Fruit fly (Drosophila melanogaster) whole organism, embryonic: ENCODE measurements around the gene CG7912.

Experiments used
- Abd-B ChIP-seq: fragments of 200-800 bp; sonication (Bioruptor generic); optimal IDR thresholded peaks from 2 replicates; lab custom pipeline; 2018; ENCODE audit warnings: missing biosample characterization, mild to moderate bottlenecking, missing genetic modification characterization, moderate library complexity
- CG10147 ChIP-seq: fragments of 200-800 bp; sonication (Bioruptor generic); optimal IDR thresholded peaks from 2 replicates; lab custom pipeline; 2019; ENCODE audit warnings: missing biosample characterization, mild to moderate bottlenecking, missing genetic modification characterization, moderate library complexity
- CG10274 ChIP-seq: fragments of 200-800 bp; sonication (Bioruptor generic); optimal IDR thresholded peaks from 3 replicates; lab custom pipeline; 2017; ENCODE audit warnings: missing biosample characterization, mild to moderate bottlenecking, missing genetic modification characterization
- CG10321 ChIP-seq: fragments of 200-800 bp; sonication (Bioruptor generic); IDR thresholded peaks from 2 replicates; pipeline ENCODE4 v1.3.6; 2022; ENCODE audit warnings: missing biosample characterization, missing genetic modification characterization
- CG11247 ChIP-seq: fragments of 200-800 bp; sonication (Bioruptor generic); IDR thresholded peaks from 2 replicates; pipeline ENCODE4 v1.3.6; 2022; ENCODE audit warnings: missing biosample characterization, missing genetic modification characterization
- CG12942 ChIP-seq: fragments of 200-800 bp; sonication (Bioruptor generic); optimal IDR thresholded peaks from 3 replicates; lab custom pipeline; 2016; ENCODE audit warnings: missing biosample characterization, missing genetic modification characterization
- CG13296 ChIP-seq: fragments of 200-800 bp; sonication (Bioruptor generic); optimal IDR thresholded peaks from 3 replicates; lab custom pipeline; 2018; ENCODE audit warnings: missing biosample characterization, mild to moderate bottlenecking, missing genetic modification characterization
- CG15073 ChIP-seq: fragments of 200-800 bp; sonication (Bioruptor generic); optimal IDR thresholded peaks from 2 replicates; lab custom pipeline; 2016; ENCODE audit warnings: missing biosample characterization, missing genetic modification characterization
- CG15514 ChIP-seq: fragments of 200-800 bp; sonication (Bioruptor generic); optimal IDR thresholded peaks from 3 replicates; lab custom pipeline; 2017; ENCODE audit warnings: missing biosample characterization, missing genetic modification characterization, mild to moderate bottlenecking, moderate library complexity, missing genetic modification reagents
- CG1832 ChIP-seq: fragments of 200-800 bp; sonication (Bioruptor generic); optimal IDR thresholded peaks from 2 replicates; lab custom pipeline; 2017; ENCODE audit warnings: missing biosample characterization, mild to moderate bottlenecking, missing genetic modification characterization, inconsistent platforms
- CG18599 ChIP-seq: fragments of 200-800 bp; sonication (Bioruptor generic); optimal IDR thresholded peaks from 3 replicates; lab custom pipeline; 2017; ENCODE audit warnings: missing biosample characterization, missing genetic modification characterization, mild to moderate bottlenecking, moderate library complexity, missing genetic modification reagents
- CG31365 ChIP-seq: fragments of 200-800 bp; sonication (Bioruptor generic); optimal IDR thresholded peaks from 2 replicates; lab custom pipeline; 2018; ENCODE audit warnings: missing biosample characterization, mild to moderate bottlenecking, missing genetic modification characterization
- CG33557 ChIP-seq: fragments of 200-800 bp; sonication (Bioruptor generic); optimal IDR thresholded peaks from 2 replicates; lab custom pipeline; 2019; ENCODE audit warnings: missing biosample characterization, mild to moderate bottlenecking, missing genetic modification characterization, moderate library complexity
- CG8359 ChIP-seq: fragments of 200-800 bp; sonication (Bioruptor generic); optimal IDR thresholded peaks from 2 replicates; lab custom pipeline; 2017; ENCODE audit warnings: missing biosample characterization, mild to moderate bottlenecking, missing genetic modification characterization, borderline replicate concordance
- CG9727 ChIP-seq: fragments of 200-800 bp; sonication (Bioruptor generic); optimal IDR thresholded peaks from 3 replicates; lab custom pipeline; 2017; ENCODE audit warnings: missing biosample characterization, mild to moderate bottlenecking, missing genetic modification characterization
- CoRest ChIP-seq: fragments of 200-800 bp; sonication (Bioruptor generic); optimal IDR thresholded peaks from 3 replicates; lab custom pipeline; 2018; ENCODE audit warnings: missing biosample characterization, mild to moderate bottlenecking, missing genetic modification characterization, moderate library complexity
- Dip2 ChIP-seq: fragments of 200-800 bp; sonication (Bioruptor generic); IDR thresholded peaks from 2 replicates; pipeline ENCODE4 v1.3.6; 2022; ENCODE audit warnings: missing biosample characterization, missing genetic modification characterization
- Ets97D ChIP-seq: fragments of 200-800 bp; sonication (Bioruptor generic); optimal IDR thresholded peaks from 3 replicates; lab custom pipeline; 2016; ENCODE audit warnings: missing biosample characterization, missing genetic modification characterization
- Fer2 ChIP-seq: fragments of 200-800 bp; sonication (Bioruptor generic); optimal IDR thresholded peaks from 2 replicates; lab custom pipeline; 2018; ENCODE audit warnings: missing biosample characterization, mild to moderate bottlenecking, missing genetic modification characterization, moderate library complexity
- Gug ChIP-seq: fragments of 200-800 bp; sonication (Bioruptor generic); IDR thresholded peaks from 4 replicates; pipeline ENCODE4 v1.3.6; 2022; ENCODE audit warnings: missing biosample characterization, missing genetic modification characterization
- H15 ChIP-seq: fragments of 200-800 bp; sonication (Bioruptor generic); IDR thresholded peaks from 3 replicates; pipeline ENCODE4 v1.3.6; 2022; ENCODE audit warnings: missing biosample characterization, missing genetic modification characterization
- HmgD ChIP-seq: fragments of 200-800 bp; sonication (Bioruptor generic); optimal IDR thresholded peaks from 3 replicates; lab custom pipeline; 2016; ENCODE audit warnings: missing biosample characterization, missing genetic modification characterization
- HmgZ ChIP-seq: fragments of 200-800 bp; sonication (Bioruptor generic); optimal IDR thresholded peaks from 2 replicates; lab custom pipeline; 2018; ENCODE audit warnings: missing biosample characterization, mild to moderate bottlenecking, missing genetic modification characterization
- Hr39 ChIP-seq: fragments of >200 bp; optimal IDR thresholded peaks from 2 replicates; lab custom pipeline; 2017
- Hr51 ChIP-seq, 2 experiments: fragments of 200-800 bp; sonication (Bioruptor generic); optimal IDR thresholded peaks; 2 replicates in 1 of 2; 3 replicates in 1 of 2; lab custom pipeline; 2016 to 2018; ENCODE audit warnings: missing biosample characterization in 2 of 2, missing genetic modification characterization in 2 of 2, mild to moderate bottlenecking in 1 of 2, moderate library complexity in 1 of 2
- Lim3 ChIP-seq: fragments of 200-800 bp; sonication (Bioruptor generic); IDR thresholded peaks from 2 replicates; pipeline ENCODE4 v1.3.6; 2022; ENCODE audit warnings: missing biosample characterization, missing genetic modification characterization
- MESR4 ChIP-seq: fragments of 200-800 bp; sonication (Bioruptor generic); optimal IDR thresholded peaks from 2 replicates; lab custom pipeline; 2018; ENCODE audit warnings: missing biosample characterization, mild to moderate bottlenecking, missing genetic modification characterization, moderate library complexity
- NC2β ChIP-seq: fragments of 200-800 bp; sonication (Bioruptor generic); optimal IDR thresholded peaks from 2 replicates; lab custom pipeline; 2016; ENCODE audit warnings: missing biosample characterization, missing genetic modification characterization
- Opbp ChIP-seq: fragments of 200-800 bp; sonication (Bioruptor generic); IDR thresholded peaks from 3 replicates; pipeline ENCODE4 v1.3.6; 2022; ENCODE audit warnings: missing biosample characterization, missing genetic modification characterization; ENCODE audit not compliant: partially characterized antibody
- Side ChIP-seq: fragments of 200-800 bp; sonication (Bioruptor generic); optimal IDR thresholded peaks from 2 replicates; lab custom pipeline; 2016; ENCODE audit warnings: missing biosample characterization, missing genetic modification characterization
- TFAM ChIP-seq: fragments of 200-800 bp; sonication (Bioruptor generic); optimal IDR thresholded peaks from 2 replicates; lab custom pipeline; 2017; ENCODE audit warnings: missing biosample characterization, missing genetic modification characterization, inconsistent platforms
- crc ChIP-seq: fragments of 200-800 bp; sonication (Bioruptor generic); optimal IDR thresholded peaks from 2 replicates; lab custom pipeline; 2016; ENCODE audit warnings: missing biosample characterization, missing genetic modification characterization
- dysf ChIP-seq: fragments of 200-800 bp; sonication (Bioruptor generic); IDR thresholded peaks from 3 replicates; pipeline ENCODE4 v1.3.6; 2022; ENCODE audit warnings: missing biosample characterization, missing genetic modification characterization
- ftz-f1 ChIP-seq: fragments of 200-800 bp; sonication (Bioruptor generic); optimal IDR thresholded peaks from 2 replicates; lab custom pipeline; 2016; ENCODE audit warnings: missing biosample characterization, missing genetic modification characterization
- fu2 ChIP-seq: fragments of 200-800 bp; sonication (Bioruptor generic); optimal IDR thresholded peaks from 2 replicates; lab custom pipeline; 2016; ENCODE audit warnings: missing biosample characterization, missing genetic modification characterization
- gem ChIP-seq: fragments of 200-800 bp; sonication (Bioruptor generic); optimal IDR thresholded peaks from 2 replicates; lab custom pipeline; 2019; ENCODE audit warnings: missing biosample characterization, mild to moderate bottlenecking, missing genetic modification characterization, moderate library complexity
- jing ChIP-seq: fragments of 200-800 bp; sonication (Bioruptor generic); optimal IDR thresholded peaks from 2 replicates; lab custom pipeline; 2018; ENCODE audit warnings: missing biosample characterization, mild to moderate bottlenecking, missing genetic modification characterization
- nerfin-2 ChIP-seq: fragments of 200-800 bp; sonication (Bioruptor generic); IDR thresholded peaks from 2 replicates; pipeline ENCODE4 v1.3.6; 2022; ENCODE audit warnings: missing biosample characterization, missing genetic modification characterization; ENCODE audit not compliant: partially characterized antibody
- pan ChIP-seq, 4 experiments: fragments of >200 bp in 3 of 4; fragments of 200-800 bp in 1 of 4; sonication (Bioruptor generic) in 1 of 4; optimal IDR thresholded peaks in 3 of 4; IDR thresholded peaks in 1 of 4; 2 replicates each; pipeline versions ENCODE4 v1.3.6 to Lab custom; 2017 to 2022; ENCODE audit warnings: missing biosample characterization in 2 of 4, missing genetic modification characterization in 2 of 4, mixed read lengths in 1 of 4
- pfk ChIP-seq: fragments of 200-800 bp; sonication (Bioruptor generic); optimal IDR thresholded peaks from 2 replicates; lab custom pipeline; 2018; ENCODE audit warnings: missing biosample characterization, mild to moderate bottlenecking, missing genetic modification characterization, moderate library complexity
- pzg ChIP-seq: fragments of 200-800 bp; sonication (Bioruptor generic); optimal IDR thresholded peaks from 3 replicates; lab custom pipeline; 2018; ENCODE audit warnings: missing biosample characterization, mild to moderate bottlenecking, missing genetic modification characterization, moderate library complexity
- ro ChIP-seq: fragments of 200-800 bp; sonication (Bioruptor generic); IDR thresholded peaks from 2 replicates; pipeline ENCODE4 v1.3.6; 2022; ENCODE audit warnings: missing biosample characterization, missing genetic modification characterization
- sens-2 ChIP-seq: fragments of 200-800 bp; sonication (Bioruptor generic); IDR thresholded peaks from 2 replicates; pipeline ENCODE4 v1.3.6; 2022; ENCODE audit warnings: missing biosample characterization, missing genetic modification characterization
- sug ChIP-seq: fragments of 200-800 bp; optimal IDR thresholded peaks from 2 replicates; lab custom pipeline; 2019; ENCODE audit warnings: missing biosample characterization, mild to moderate bottlenecking, missing genetic modification characterization, moderate library complexity
- tap ChIP-seq: fragments of 200-800 bp; optimal IDR thresholded peaks from 3 replicates; lab custom pipeline; 2019; ENCODE audit warnings: missing biosample characterization, mild to moderate bottlenecking, missing genetic modification characterization, moderate library complexity
- ttk ChIP-seq: fragments of 200-800 bp; sonication (Bioruptor generic); IDR thresholded peaks from 2 replicates; pipeline ENCODE4 v2.1.2; 2022; ENCODE audit warnings: missing biosample characterization, missing genetic modification characterization
- vfl ChIP-seq: fragments of 200-800 bp; sonication (Bioruptor generic); optimal IDR thresholded peaks from 2 replicates; lab custom pipeline; 2016; ENCODE audit warnings: missing biosample characterization, missing genetic modification characterization
- z ChIP-seq: fragments of 200-800 bp; sonication (Bioruptor generic); IDR thresholded peaks from 3 replicates; pipeline ENCODE4 v1.3.6; 2022; ENCODE audit warnings: missing biosample characterization, missing genetic modification characterization

CG7912 gene

dm6 chr3R:30021559-30022451 is 12.8 kb upstream of the CG7912 start, which contains the start of gene Mgat2 (continued):
- TF ChIP-seq crc (GFP tag; lab: Kevin White, UChicago) (no peak), ttk (GFP tag; lab: Robert Waterston, UW) (no peak), CG12942 (GFP tag; lab: Kevin White, UChicago) (no peak), nerfin-2 (GFP tag; lab: Robert Waterston, UW) (peak; percentile 72), Ets97D (no peak), CG10321 (GFP tag; lab: Robert Waterston, UW) (peak; percentile 72), pfk (GFP tag; lab: Kevin White, UChicago) (peak; percentile 83), NC2β (GFP tag; lab: Kevin White, UChicago) (peak; percentile 41), dysf (no peak), HmgZ (tag; lab: Kevin White, UChicago) (peak; percentile 69), CG15514 (GFP tag; lab: Kevin White, UChicago) (no peak), CG13296 (peak; percentile 41), H15 (no peak), ftz-f1 (GFP tag; lab: Kevin White, UChicago) (no peak), gem (tag; lab: Kevin White, UChicago) (no peak), MESR4 (GFP tag; lab: Kevin White, UChicago) (peak; percentile 81), CG8359 (GFP tag; lab: Kevin White, UChicago) (no peak), Opbp (peak; percentile 81), sens-2 (peak; percentile 39; the same call in 1 of the 2 replicates), Hr51 (GFP tag; optimal IDR thresholded peaks at IDR 0.05; lab: Kevin White, UChicago) (no peak), Gug (GFP tag; lab: Robert Waterston, UW) (no peak), CG9727 (GFP tag; lab: Kevin White, UChicago) (peak; percentile 38), pan (optimal IDR thresholded peaks at IDR 0.05; lab: Kevin White, UChicago) (no peak), pan (GFP tag; optimal IDR thresholded peaks at IDR 0.05 in 1 of 2, IDR thresholded peaks at IDR 0.05 in 1 of 2) (no peak), CG18599 (GFP tag; lab: Kevin White, UChicago) (no peak), CG10274 (GFP tag; lab: Kevin White, UChicago) (no peak), Dip2 (GFP tag; lab: Robert Waterston, UW) (no peak), z (GFP tag; lab: Robert Waterston, UW) (peak; percentile 93), pzg (GFP tag; lab: Kevin White, UChicago) (peak; percentile 24), CG1832 (peak; percentile 76), Lim3 (GFP tag; lab: Robert Waterston, UW) (no peak), CG31365 (peak; percentile 42), fu2 (GFP tag; lab: Kevin White, UChicago) (no peak), Fer2 (tag; lab: Kevin White, UChicago) (no peak), jing (GFP tag; lab: Kevin White, UChicago) (no peak), Side (GFP tag; lab: Kevin White, UChicago) (peak; percentile 63), CG15073 (GFP tag; lab: Kevin White, UChicago) (no peak), sug (tag; lab: Kevin White, UChicago) (peak; percentile 55), TFAM (GFP tag; lab: Kevin White, UChicago) (no peak), ro (GFP tag; lab: Robert Waterston, UW) (no peak), HmgD (GFP tag; lab: Kevin White, UChicago) (peak; percentile 51), vfl (no peak), CG11247 (GFP tag; lab: Robert Waterston, UW) (no peak), Hr39 (lab: Kevin White, UChicago) (no peak), tap (tag; lab: Kevin White, UChicago) (peak; percentile 65), CG33557 (GFP tag; lab: Kevin White, UChicago) (peak; percentile 85), Abd-B (GFP tag; lab: Kevin White, UChicago) (no peak), CG10147 (peak; percentile 44), CoRest (tag; lab: Kevin White, UChicago) (no peak)
